Worm (Caenorhabditis elegans): ENCODE results near the gene H24K24.2.

The H24K24.2 gene

DNA sequence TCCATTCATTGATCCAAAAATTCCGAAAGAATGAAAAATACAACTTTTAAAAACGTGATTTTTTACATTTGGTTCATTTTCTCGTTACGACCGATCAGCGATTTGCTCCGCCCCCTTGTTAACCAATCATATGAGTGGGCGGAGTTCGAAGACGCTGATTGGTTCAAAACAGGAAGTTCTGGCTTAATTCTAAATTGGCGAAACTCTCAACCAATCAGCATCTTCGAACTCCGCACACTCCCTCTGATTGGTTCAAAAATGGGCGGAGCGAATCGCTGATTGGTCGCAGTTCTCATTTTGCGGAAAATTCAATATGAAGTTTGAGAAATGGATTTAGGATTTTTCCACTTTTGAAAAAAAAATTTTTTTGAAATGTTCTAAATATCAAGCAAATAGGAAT, 28.2 kb downstream of the H24K24.2 start:
- TF ChIP-seq nfyb-1 (GFP tag; IDR thresholded peaks at IDR 0.05) (peak; percentile 58; the same call in 1 of the 2 replicates), lsl-1 (GFP tag; optimal IDR thresholded peaks at IDR 0.05) (no peak), ama-1 (optimal IDR thresholded peaks at IDR 0.05) (no peak), ama-1 (GFP tag; optimal IDR thresholded peaks at IDR 0.05) (no peak)

DNA sequence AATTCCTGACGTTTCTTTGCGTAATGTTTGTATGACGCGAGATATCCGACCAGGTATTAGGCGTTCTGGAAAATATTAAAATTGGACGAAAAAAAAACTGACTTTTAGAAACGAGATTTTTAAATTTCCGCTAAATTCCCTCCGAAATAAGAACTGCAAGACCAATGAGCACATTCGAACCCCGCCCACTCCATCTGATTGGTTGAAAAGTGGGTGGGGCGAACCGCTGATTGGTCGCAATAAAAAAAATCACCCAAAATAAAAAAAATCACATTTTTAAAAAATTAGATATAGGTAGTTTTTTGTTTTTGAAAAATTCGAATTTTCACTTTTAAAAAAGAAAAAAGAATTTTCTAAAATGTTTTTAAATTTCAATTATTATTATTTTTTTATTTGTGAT, 31.5 kb downstream of the H24K24.2 start:
- TF ChIP-seq F39B2.1 (GFP tag; IDR thresholded peaks at IDR 0.05) (no peak), ets-4 (GFP tag; optimal IDR thresholded peaks at IDR 0.05) (no peak), let-526 (GFP tag; IDR thresholded peaks at IDR 0.05) (no peak), ztf-18 (tag; optimal IDR thresholded peaks at IDR 0.05) (no peak), nfyb-1 (GFP tag; IDR thresholded peaks at IDR 0.05) (no peak), ceh-100 (GFP tag; IDR thresholded peaks at IDR 0.05) (no peak), F22D6.2 (tag; optimal IDR thresholded peaks at IDR 0.05) (no peak), hmg-20 (GFP tag; IDR thresholded peaks at IDR 0.05) (no peak), hrde-1 (tag; optimal IDR thresholded peaks at IDR 0.05; ENCODE audit: borderline replicate concordance) (no peak), bed-1 (GFP tag; IDR thresholded peaks at IDR 0.05) (no peak), repo-1 (tag; optimal IDR thresholded peaks at IDR 0.05) (no peak), F57A8.1 (GFP tag; optimal IDR thresholded peaks at IDR 0.05) (no peak), nfya-2 (GFP tag; IDR thresholded peaks at IDR 0.05) (no peak), T26A5.8 (tag; optimal IDR thresholded peaks at IDR 0.05) (no peak), mel-28 (tag; optimal IDR thresholded peaks at IDR 0.05; ENCODE audit: borderline replicate concordance) (no peak), Y95B8A.8 (GFP tag; IDR thresholded peaks at IDR 0.05) (no peak), F33H1.4 (GFP tag; IDR thresholded peaks at IDR 0.05) (no peak), egl-44 (GFP tag; IDR thresholded peaks at IDR 0.05) (no peak), rcor-1 (GFP tag; IDR thresholded peaks at IDR 0.05) (no peak)

DNA sequence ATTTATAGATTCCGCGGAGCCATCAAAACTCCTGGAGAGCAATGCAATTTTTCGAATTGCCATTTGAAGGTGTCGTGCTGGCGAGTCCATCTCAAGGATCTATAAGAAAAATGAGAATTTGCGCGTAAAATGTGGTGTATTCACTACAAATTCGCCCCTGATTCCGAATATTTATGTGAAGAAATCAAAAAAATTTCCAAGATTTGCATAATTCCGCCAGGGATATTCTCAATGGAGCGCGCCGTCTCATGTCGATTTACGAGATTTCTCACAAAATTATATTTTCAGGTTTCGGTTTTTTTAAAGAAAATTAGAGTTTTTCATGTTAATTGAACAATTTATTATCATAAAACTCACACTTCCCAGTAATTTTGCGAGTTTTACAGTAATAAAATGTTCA, 32.2 kb downstream of the H24K24.2 start, which contains the start of gene Y50D4C.6:
Gene Y50D4C.6, minus strand, starts transcription at position 101 of the 400 bp plus-strand sequence.
- TF ChIP-seq dpl-1 (GFP tag; optimal IDR thresholded peaks at IDR 0.05): no peak
- no peak for TF ChIP-seq nhr-27 (tag; optimal IDR thresholded peaks at IDR 0.05)
- no peak for TF ChIP-seq sdz-38 (tag; optimal IDR thresholded peaks at IDR 0.05)
- no peak for TF ChIP-seq tlf-1 (GFP tag; optimal IDR thresholded peaks at IDR 0.05)
- TF ChIP-seq Y79H2A.3 (GFP tag; conservative IDR thresholded peaks at IDR 0.05): no peak
- no peak for TF ChIP-seq F23B12.7 (tag; optimal IDR thresholded peaks at IDR 0.05; ENCODE audit: insufficient read depth)
- no peak for TF ChIP-seq hsf-1 (GFP tag; IDR thresholded peaks at IDR 0.05)
- no peak for TF ChIP-seq mes-4 (tag; optimal IDR thresholded peaks at IDR 0.05)
- TF ChIP-seq tbp1 (GFP tag; optimal IDR thresholded peaks at IDR 0.05): no peak
- TF ChIP-seq efl-1 (GFP tag; optimal IDR thresholded peaks at IDR 0.05): no peak
- TF ChIP-seq lin-26 (GFP tag; IDR thresholded peaks at IDR 0.05): no peak
- no peak for TF ChIP-seq let-526 (GFP tag; IDR thresholded peaks at IDR 0.05)
- TF ChIP-seq nfya-1 (tag; optimal IDR thresholded peaks at IDR 0.05; ENCODE audit: borderline replicate concordance, insufficient read depth): no peak

DNA sequence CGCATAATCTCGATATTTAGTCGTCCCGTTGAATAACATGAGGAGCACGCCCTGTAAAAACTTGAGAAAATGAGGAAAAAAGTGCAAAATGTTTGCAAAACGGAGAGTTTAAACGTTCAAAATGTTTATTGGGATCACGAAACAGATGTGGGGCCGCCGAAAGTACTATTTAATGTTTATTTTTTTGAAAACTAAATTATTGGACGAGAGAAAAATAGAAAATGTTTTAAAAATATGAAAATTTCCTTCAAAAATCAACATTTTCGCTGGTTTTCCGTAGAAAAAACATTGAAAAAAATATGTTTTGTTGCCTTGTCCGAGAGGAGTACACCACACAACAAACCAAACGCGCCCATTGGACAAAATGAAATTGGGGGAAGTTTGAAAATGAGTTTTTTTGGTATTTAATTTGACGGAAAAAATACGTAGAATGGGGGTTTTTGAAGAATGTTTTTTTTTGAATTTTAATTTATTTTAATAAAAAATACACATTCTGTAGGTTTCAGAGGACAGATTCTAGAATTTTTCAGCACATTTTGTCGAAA, 47.2 kb downstream of the H24K24.2 start, which contains the start of gene sqv-6:
Gene sqv-6, minus strand, starts transcription at position 51 of the 545 bp plus-strand sequence.
- peak in 1 of 3 experiments; percentile 73 for TF ChIP-seq lin-35 (GFP tag; optimal IDR thresholded peaks at IDR 0.05)
- TF ChIP-seq lin-54 (GFP tag; optimal IDR thresholded peaks at IDR 0.05): peak; percentile 66
- TF ChIP-seq efl-1 (GFP tag; optimal IDR thresholded peaks at IDR 0.05): peak; percentile 19
- TF ChIP-seq F33H1.4 (GFP tag; IDR thresholded peaks at IDR 0.05): no peak
- TF ChIP-seq unc-62 (GFP tag; optimal IDR thresholded peaks at IDR 0.05): no peak

All from whole organism, young adult.